Worm (Caenorhabditis elegans) whole organism, L1 larva: ENCODE measurements around the gene decr-1.3.

Experiments used
- F16B12.6 ChIP-seq: fragments of 150-350 bp; optimal IDR thresholded peaks from 2 replicates; lab custom pipeline; 2014; ENCODE audit warnings: missing biosample characterization, missing genetic modification characterization
- alr-1 ChIP-seq: fragments of 200-800 bp; sonication (Bioruptor generic); optimal IDR thresholded peaks from 2 replicates; lab custom pipeline; 2018; ENCODE audit warnings: borderline replicate concordance, mild to moderate bottlenecking, missing genetic modification characterization, missing compliant biosample characterization
- blmp-1 ChIP-seq: fragments of 150-350 bp; optimal IDR thresholded peaks from 2 replicates; lab custom pipeline; 2014; ENCODE audit warnings: missing biosample characterization, missing genetic modification characterization
- ceh-63 ChIP-seq: fragments of 200-800 bp; sonication (Bioruptor generic); optimal IDR thresholded peaks from 2 replicates; lab custom pipeline; 2018; ENCODE audit warnings: mild to moderate bottlenecking, missing genetic modification characterization, missing compliant biosample characterization
- dpl-1 ChIP-seq, 3 experiments: fragments of 150-350 bp in 2 of 3; sonication (generic microtip) in 1 of 3; optimal IDR thresholded peaks; 2 replicates each; lab custom pipeline; 2014 to 2017; ENCODE audit warnings: missing biosample characterization in 3 of 3, missing genetic modification characterization in 3 of 3, missing genetic modification reagents in 3 of 3
- dsc-1 ChIP-seq: sonication (generic microtip); optimal IDR thresholded peaks from 2 replicates; lab custom pipeline; 2016; ENCODE audit warnings: mild to moderate bottlenecking, missing genetic modification characterization, missing compliant biosample characterization
- efl-1 ChIP-seq, 4 experiments: fragments of 150-350 bp; optimal IDR thresholded peaks in 3 of 4; peaks in 1 of 4; 1 replicate in 1 of 4; 2 replicates in 3 of 4; lab custom pipeline; 2014; ENCODE audit warnings: missing biosample characterization in 2 of 4, missing genetic modification characterization in 2 of 4, missing genetic modification reagents in 2 of 4
- fkh-8 ChIP-seq: sonication (generic microtip); optimal IDR thresholded peaks from 2 replicates; lab custom pipeline; 2016; ENCODE audit warnings: mild to moderate bottlenecking, missing genetic modification characterization, missing compliant biosample characterization
- lin-13 ChIP-seq: fragments of 150-350 bp; optimal IDR thresholded peaks from 2 replicates; lab custom pipeline; 2014; ENCODE audit warnings: missing biosample characterization, missing genetic modification reagents, missing genetic modification characterization
- lin-14 ChIP-seq: fragments of 200-800 bp; sonication (Bioruptor generic); optimal IDR thresholded peaks from 2 replicates; lab custom pipeline; 2018; ENCODE audit warnings: mild to moderate bottlenecking, missing genetic modification characterization, moderate library complexity, missing compliant biosample characterization
- lin-35 ChIP-seq, 2 experiments: fragments of 150-350 bp; optimal IDR thresholded peaks; 2 replicates each; lab custom pipeline; 2014; ENCODE audit warnings: missing biosample characterization in 2 of 2, missing genetic modification characterization in 2 of 2, missing genetic modification reagents in 2 of 2
- lir-3 ChIP-seq: sonication (generic microtip); optimal IDR thresholded peaks from 2 replicates; lab custom pipeline; 2016; ENCODE audit warnings: mild to moderate bottlenecking, missing genetic modification characterization, moderate library complexity, missing compliant biosample characterization; ENCODE audit not compliant: poor library complexity
- lsy-2 ChIP-seq, 2 experiments: fragments of 150-350 bp; optimal IDR thresholded peaks; 2 replicates each; lab custom pipeline; 2014; ENCODE audit warnings: missing biosample characterization in 2 of 2, missing genetic modification characterization in 2 of 2
- mdl-1 ChIP-seq, 2 experiments: fragments of 150-350 bp; optimal IDR thresholded peaks; 2 replicates each; lab custom pipeline; 2014 to 2017; ENCODE audit warnings: missing biosample characterization in 2 of 2, missing genetic modification characterization in 2 of 2, inconsistent platforms in 1 of 2
- nhr-11 ChIP-seq: fragments of 150-350 bp; optimal IDR thresholded peaks from 2 replicates; lab custom pipeline; 2014; ENCODE audit warnings: missing biosample characterization, missing genetic modification characterization
- nhr-20 ChIP-seq: sonication (generic microtip); optimal IDR thresholded peaks from 2 replicates; lab custom pipeline; 2016; ENCODE audit warnings: mild to moderate bottlenecking, missing genetic modification characterization, missing compliant biosample characterization
- nhr-237 ChIP-seq: fragments of 150-350 bp; optimal IDR thresholded peaks from 2 replicates; lab custom pipeline; 2014; ENCODE audit warnings: missing biosample characterization, missing genetic modification characterization
- nhr-47 ChIP-seq: sonication (generic microtip); optimal IDR thresholded peaks from 2 replicates; lab custom pipeline; 2016; ENCODE audit warnings: mild to moderate bottlenecking, missing genetic modification characterization, moderate library complexity, missing compliant biosample characterization
- nhr-71 ChIP-seq: sonication (generic microtip); optimal IDR thresholded peaks from 2 replicates; lab custom pipeline; 2016; ENCODE audit warnings: mild to moderate bottlenecking, missing genetic modification characterization, moderate library complexity, missing compliant biosample characterization
- nhr-76 ChIP-seq: sonication (generic microtip); optimal IDR thresholded peaks from 2 replicates; lab custom pipeline; 2017; ENCODE audit warnings: missing biosample characterization, missing genetic modification characterization
- nhr-77 ChIP-seq: fragments of 150-350 bp; optimal IDR thresholded peaks from 2 replicates; lab custom pipeline; 2014; ENCODE audit warnings: missing biosample characterization, missing genetic modification characterization
- nhr-84 ChIP-seq: sonication (generic microtip); optimal IDR thresholded peaks from 2 replicates; lab custom pipeline; 2017; ENCODE audit warnings: missing biosample characterization, missing genetic modification characterization
- nhr-85 ChIP-seq: sonication (generic microtip); peaks from one replicate; lab custom pipeline; 2016; ENCODE audit warnings: missing genetic modification characterization, inconsistent platforms, missing compliant biosample characterization
- pax-3 ChIP-seq: fragments of 200-800 bp; sonication (Bioruptor generic); optimal IDR thresholded peaks from 2 replicates; lab custom pipeline; 2018; ENCODE audit warnings: mild to moderate bottlenecking, missing genetic modification characterization, moderate library complexity, missing compliant biosample characterization
- skn-1 ChIP-seq: fragments of 150-350 bp; optimal IDR thresholded peaks from 2 replicates; lab custom pipeline; 2014; ENCODE audit warnings: missing biosample characterization, missing genetic modification characterization
- snpc-4 ChIP-seq: fragments of 150-350 bp; optimal IDR thresholded peaks from 2 replicates; lab custom pipeline; 2014; ENCODE audit warnings: missing biosample characterization, missing genetic modification characterization
- snu-23 ChIP-seq: sonication (generic microtip); optimal IDR thresholded peaks from 2 replicates; lab custom pipeline; 2016; ENCODE audit warnings: missing genetic modification characterization, missing compliant biosample characterization
- sup-37 ChIP-seq: fragments of 200-800 bp; sonication (Bioruptor generic); optimal IDR thresholded peaks from 2 replicates; lab custom pipeline; 2018; ENCODE audit warnings: mild to moderate bottlenecking, missing genetic modification characterization, missing compliant biosample characterization
- tbx-2 ChIP-seq: sonication (generic microtip); optimal IDR thresholded peaks from 2 replicates; lab custom pipeline; 2016; ENCODE audit warnings: missing genetic modification characterization, missing compliant biosample characterization
- unc-130 ChIP-seq: fragments of 150-350 bp; optimal IDR thresholded peaks from 2 replicates; lab custom pipeline; 2017; ENCODE audit warnings: missing biosample characterization, missing genetic modification characterization, inconsistent platforms
- vab-15 ChIP-seq: sonication (generic microtip); optimal IDR thresholded peaks from 2 replicates; lab custom pipeline; 2017; ENCODE audit warnings: missing genotype, mild to moderate bottlenecking, missing genetic modification characterization, missing compliant biosample characterization
- xbp-1 ChIP-seq: sonication (generic microtip); optimal IDR thresholded peaks from 2 replicates; lab custom pipeline; 2016; ENCODE audit warnings: missing genetic modification characterization, missing compliant biosample characterization

Gene decr-1.3

ce11 chrII:8141135-8141534, 32.2 kb downstream of the decr-1.3 start:
- TF ChIP-seq efl-1 (optimal IDR thresholded peaks at IDR 0.05; lab: Kevin White, UChicago) = no peak
- TF ChIP-seq efl-1 (GFP tag; optimal IDR thresholded peaks at IDR 0.05 in 1 of 2; lab: Kevin White, UChicago) = no peak

ce11 chrII:8138015-8138546, 35.3 kb downstream of the decr-1.3 start, which contains the start of gene cdc-48.2:
cdc-48.2 (plus strand) TSS chrII:8138496.
- no peak for TF ChIP-seq snpc-4 (tag; lab: Kevin White, UChicago)
- TF ChIP-seq unc-130 (tag; lab: Kevin White, UChicago) = no peak
- peak; percentile 4 for TF ChIP-seq lin-14 (GFP tag; lab: Kevin White, UChicago)
- peak; percentile 96 for TF ChIP-seq skn-1 (tag; lab: Kevin White, UChicago)
- no peak for TF ChIP-seq lir-3
- TF ChIP-seq blmp-1 = peak; percentile 36
- peak; percentile 5 to 30 for TF ChIP-seq lin-35 (GFP tag; optimal IDR thresholded peaks at IDR 0.05; lab: Kevin White, UChicago)
- TF ChIP-seq nhr-84 = no peak
- TF ChIP-seq mdl-1 (tag; optimal IDR thresholded peaks at IDR 0.05; lab: Kevin White, UChicago) = no peak
- TF ChIP-seq efl-1 (optimal IDR thresholded peaks at IDR 0.05; lab: Kevin White, UChicago) = no peak
- TF ChIP-seq efl-1 (GFP tag; optimal IDR thresholded peaks at IDR 0.05 in 1 of 2; lab: Kevin White, UChicago) = peak; percentile 5 to 10
- TF ChIP-seq tbx-2 (tag; lab: Kevin White, UChicago) = no peak
- TF ChIP-seq dpl-1 (GFP tag; optimal IDR thresholded peaks at IDR 0.05; lab: Kevin White, UChicago) = peak in 1 of 3 experiments; percentile 4
- TF ChIP-seq lsy-2 (tag; optimal IDR thresholded peaks at IDR 0.05; lab: Kevin White, UChicago) = peak in 1 of 2 experiments; percentile 36

- TF ChIP-seq ceh-63 (GFP tag; lab: Kevin White, UChicago) = no peak
- TF ChIP-seq efl-1 (optimal IDR thresholded peaks at IDR 0.05; lab: Kevin White, UChicago) = peak; percentile 65 to 73
- peak; percentile 65 to 97 for TF ChIP-seq efl-1 (GFP tag; optimal IDR thresholded peaks at IDR 0.05 in 1 of 2; lab: Kevin White, UChicago)
- peak; percentile 46 for TF ChIP-seq lin-14 (GFP tag; lab: Kevin White, UChicago)
- peak; percentile 23 for TF ChIP-seq nhr-47 (tag; lab: Kevin White, UChicago)
- peak; percentile 24 for TF ChIP-seq nhr-20 (tag; lab: Kevin White, UChicago)
- TF ChIP-seq snu-23 (GFP tag; lab: Kevin White, UChicago) = peak; percentile 42
- TF ChIP-seq alr-1 = no peak
- TF ChIP-seq nhr-237 (tag; lab: Kevin White, UChicago) = peak; percentile 35
- peak; percentile 7 for TF ChIP-seq dsc-1
- TF ChIP-seq lin-35 (GFP tag; optimal IDR thresholded peaks at IDR 0.05; lab: Kevin White, UChicago) = peak; percentile 39 to 85
- TF ChIP-seq dpl-1 (GFP tag; optimal IDR thresholded peaks at IDR 0.05; lab: Kevin White, UChicago) = peak; percentile 47 to 70 (median 65)
- TF ChIP-seq fkh-8 = peak; percentile 55
- TF ChIP-seq nhr-77 = peak; percentile 37
- TF ChIP-seq sup-37 (GFP tag; lab: Kevin White, UChicago) = no peak
- TF ChIP-seq lsy-2 (tag; optimal IDR thresholded peaks at IDR 0.05; lab: Kevin White, UChicago) = peak; percentile 15 to 88
- TF ChIP-seq nhr-71 (tag; lab: Kevin White, UChicago) = peak; percentile 54
- peak; percentile 1 for TF ChIP-seq xbp-1
- no peak for TF ChIP-seq vab-15
- peak; percentile 33 for TF ChIP-seq skn-1 (tag; lab: Kevin White, UChicago)
- TF ChIP-seq nhr-85 (tag; lab: Kevin White, UChicago) = peak; percentile 68
- TF ChIP-seq F16B12.6 (tag; lab: Kevin White, UChicago) = peak; percentile 24
- TF ChIP-seq tbx-2 (tag; lab: Kevin White, UChicago) = no peak
- no peak for TF ChIP-seq nhr-76 (tag; lab: Kevin White, UChicago)
- peak; percentile 54 for TF ChIP-seq lir-3
- peak; percentile 37 for TF ChIP-seq pax-3 (tag; lab: Kevin White, UChicago)
- TF ChIP-seq lin-13 = peak; percentile 34
These were observed 36.0 kb downstream of the decr-1.3 start for ce11 chrII:8137379-8137778.

- TF ChIP-seq nhr-11 (tag; lab: Kevin White, UChicago) (no peak), efl-1 (optimal IDR thresholded peaks at IDR 0.05; lab: Kevin White, UChicago) (no peak), efl-1 (GFP tag; optimal IDR thresholded peaks at IDR 0.05 in 1 of 2; lab: Kevin White, UChicago) (peak in 1 of 2 experiments; percentile 11)
These were observed 36.5 kb downstream of the decr-1.3 start, which contains the start of gene ctns-1 for ce11 chrII:8136818-8137217. ctns-1 (minus strand) TSS chrII:8136918.
